Fruit fly (Drosophila melanogaster) whole organism, wandering third instar larva: ENCODE data around the gene Tbca.

Experiments used
- Abd-B ChIP-seq: fragments of >200 bp; optimal IDR thresholded peaks from 2 replicates; lab custom pipeline; 2017; ENCODE audit warnings: missing biosample characterization, missing genetic modification characterization
- CG32264 ChIP-seq: fragments of 200-800 bp; sonication (Bioruptor generic); optimal IDR thresholded peaks from 2 replicates; lab custom pipeline; 2016; ENCODE audit warnings: missing biosample characterization, missing genetic modification characterization
- CG9705 ChIP-seq: fragments of 200-800 bp; sonication (Bioruptor generic); optimal IDR thresholded peaks from 2 replicates; lab custom pipeline; 2018; ENCODE audit warnings: missing biosample characterization, mild to moderate bottlenecking, missing genetic modification characterization
- Dfd ChIP-seq: fragments of >200 bp; optimal IDR thresholded peaks from 2 replicates; lab custom pipeline; 2017; ENCODE audit warnings: missing biosample characterization, missing genetic modification characterization
- Dif ChIP-seq: fragments of 200-275, 200-300 bp; sonication (Bioruptor generic); optimal IDR thresholded peaks from 2 replicates; lab custom pipeline; 2018; ENCODE audit warnings: missing biosample characterization, missing genetic modification characterization; ENCODE audit not compliant: partially characterized antibody
- GATAd ChIP-seq: sonication (Bioruptor generic); optimal IDR thresholded peaks from 2 replicates; lab custom pipeline; 2016; ENCODE audit warnings: missing biosample characterization, missing genetic modification characterization
- HLH106 ChIP-seq: fragments of 200-800 bp; optimal IDR thresholded peaks from 3 replicates; lab custom pipeline; 2019; ENCODE audit warnings: missing biosample characterization, mild to moderate bottlenecking, missing genetic modification characterization, moderate library complexity
- Hr83 ChIP-seq: fragments of 200-300 bp; sonication (Bioruptor generic); optimal IDR thresholded peaks from 2 replicates; lab custom pipeline; 2016; ENCODE audit warnings: missing biosample characterization, mild to moderate bottlenecking, missing genetic modification characterization, moderate library complexity; ENCODE audit not compliant: poor library complexity, severe bottlenecking
- Jra ChIP-seq: sonication (Bioruptor generic); optimal IDR thresholded peaks from 2 replicates; lab custom pipeline; 2016; ENCODE audit warnings: missing biosample characterization, missing genetic modification characterization
- Mio ChIP-seq: sonication (Bioruptor generic); optimal IDR thresholded peaks from 2 replicates; lab custom pipeline; 2016; ENCODE audit warnings: missing biosample characterization, missing genetic modification characterization
- Myc ChIP-seq: fragments of >200 bp; optimal IDR thresholded peaks from 2 replicates; lab custom pipeline; 2017
- N ChIP-seq: fragments of >200 bp; optimal IDR thresholded peaks from 2 replicates; lab custom pipeline; 2018; ENCODE audit warnings: missing biosample characterization, missing external identifiers, missing genetic modification characterization
- OdsH ChIP-seq: fragments of 200-800 bp; sonication (Bioruptor generic); optimal IDR thresholded peaks from 2 replicates; lab custom pipeline; 2016; ENCODE audit warnings: missing biosample characterization, mild to moderate bottlenecking, missing genetic modification characterization
- Rel ChIP-seq, 2 experiments: fragments of 200-800 bp; sonication (Bioruptor generic) in 1 of 2; optimal IDR thresholded peaks; 2 replicates in 1 of 2; 3 replicates in 1 of 2; lab custom pipeline; 2016 to 2019; ENCODE audit warnings: mild to moderate bottlenecking in 2 of 2, missing biosample characterization in 2 of 2, missing genetic modification characterization in 2 of 2, moderate library complexity in 1 of 2
- Sp1 ChIP-seq: fragments of 200-800 bp; sonication (Bioruptor generic); optimal IDR thresholded peaks from 3 replicates; lab custom pipeline; 2019; ENCODE audit warnings: missing biosample characterization, mild to moderate bottlenecking, missing genetic modification characterization, moderate library complexity
- Vsx2 ChIP-seq: fragments of 200-300, 225-300 bp; sonication (Bioruptor generic); optimal IDR thresholded peaks from 2 replicates; lab custom pipeline; 2018; ENCODE audit warnings: missing biosample characterization, missing genetic modification characterization; ENCODE audit not compliant: partially characterized antibody
- br ChIP-seq: fragments of 200-800 bp; sonication (Bioruptor generic); optimal IDR thresholded peaks from 2 replicates; lab custom pipeline; 2016; ENCODE audit warnings: missing biosample characterization, missing genetic modification characterization
- dl ChIP-seq, 2 experiments: fragments of 175-275, 200-275 bp in 1 of 2; fragments of 200-275 bp in 1 of 2; sonication (Bioruptor generic); optimal IDR thresholded peaks; lab custom pipeline; 2018; ENCODE audit warnings: mild to moderate bottlenecking in 2 of 2, missing biosample characterization in 2 of 2, missing genetic modification characterization in 2 of 2, moderate library complexity in 2 of 2; ENCODE audit not compliant: partially characterized antibody in 2 of 2, insufficient read depth in 1 of 2
- dsf ChIP-seq: sonication (Bioruptor generic); optimal IDR thresholded peaks from 2 replicates; lab custom pipeline; 2016; ENCODE audit warnings: missing biosample characterization, missing genetic modification characterization, borderline replicate concordance
- ey ChIP-seq: fragments of 200-800 bp; sonication (Bioruptor generic); optimal IDR thresholded peaks from 2 replicates; lab custom pipeline; 2016; ENCODE audit warnings: missing biosample characterization, missing genetic modification characterization
- fru ChIP-seq: fragments of 200-800 bp; sonication (Bioruptor generic); optimal IDR thresholded peaks from 3 replicates; lab custom pipeline; 2016; ENCODE audit warnings: missing biosample characterization, mild to moderate bottlenecking, missing genetic modification characterization
- h ChIP-seq: fragments of 200-800 bp; sonication (Bioruptor generic); optimal IDR thresholded peaks from 3 replicates; lab custom pipeline; 2016; ENCODE audit warnings: missing biosample characterization, mild to moderate bottlenecking, missing genetic modification characterization
- jim ChIP-seq: fragments of 175-275, 200-325 bp; sonication (Bioruptor generic); optimal IDR thresholded peaks from 2 replicates; lab custom pipeline; 2016; ENCODE audit warnings: missing biosample characterization, mild to moderate bottlenecking, missing genetic modification characterization
- lola ChIP-seq: fragments of >200 bp; optimal IDR thresholded peaks from 2 replicates; lab custom pipeline; 2017; ENCODE audit warnings: missing biosample characterization, missing genetic modification characterization
- psq ChIP-seq: fragments of 200-800 bp; sonication (Bioruptor generic); optimal IDR thresholded peaks from 3 replicates; lab custom pipeline; 2017; ENCODE audit warnings: missing biosample characterization, mild to moderate bottlenecking, missing genetic modification characterization, moderate library complexity
- rgr ChIP-seq: fragments of 200-800 bp; sonication (Bioruptor generic); optimal IDR thresholded peaks from 3 replicates; lab custom pipeline; 2016; ENCODE audit warnings: missing biosample characterization, mild to moderate bottlenecking, missing genetic modification characterization
- sage ChIP-seq: fragments of 200-800 bp; sonication (Bioruptor generic); optimal IDR thresholded peaks from 2 replicates; lab custom pipeline; 2016; ENCODE audit warnings: missing biosample characterization, mild to moderate bottlenecking, missing genetic modification characterization
- sv ChIP-seq: fragments of 200-800 bp; sonication (Bioruptor generic); optimal IDR thresholded peaks from 3 replicates; lab custom pipeline; 2016; ENCODE audit warnings: missing biosample characterization, missing genetic modification characterization
- tai ChIP-seq: sonication (Bioruptor generic); optimal IDR thresholded peaks from 2 replicates; lab custom pipeline; 2016; ENCODE audit warnings: missing biosample characterization, missing genetic modification characterization
- usp ChIP-seq: fragments of >200 bp; optimal IDR thresholded peaks from 2 replicates; lab custom pipeline; 2017; ENCODE audit warnings: missing biosample characterization, missing genetic modification characterization
- woc ChIP-seq: sonication (Bioruptor generic); optimal IDR thresholded peaks from 2 replicates; lab custom pipeline; 2016; ENCODE audit warnings: missing biosample characterization, mild to moderate bottlenecking, missing genetic modification characterization

Gene Tbca

dm6 chr3R:31777482-31778165 lies 34.3 kb downstream of the Tbca start:
- TF ChIP-seq HLH106 (no peak), Mio (GFP tag; lab: Kevin White, UChicago) (no peak), usp (GFP tag; lab: Kevin White, UChicago) (no peak), rgr (GFP tag; lab: Kevin White, UChicago) (no peak), br (GFP tag; lab: Kevin White, UChicago) (no peak), woc (no peak), dl (GFP tag; optimal IDR thresholded peaks at IDR 0.05; lab: Kevin White, UChicago; ENCODE audit: insufficient read depth in 1 of 2, partially characterized antibody in 2 of 2) (no peak), Abd-B (GFP tag; lab: Kevin White, UChicago) (no peak), psq (GFP tag; lab: Kevin White, UChicago) (peak; percentile 17), Jra (GFP tag; lab: Kevin White, UChicago) (no peak), lola (GFP tag; lab: Kevin White, UChicago) (no peak), fru (GFP tag; lab: Kevin White, UChicago) (no peak), OdsH (GFP tag; lab: Kevin White, UChicago) (peak; percentile 9), GATAd (GFP tag; lab: Kevin White, UChicago) (no peak), sv (GFP tag; lab: Kevin White, UChicago) (no peak), jim (no peak), ey (GFP tag; lab: Kevin White, UChicago) (no peak), tai (GFP tag; lab: Kevin White, UChicago) (no peak), h (no peak), CG32264 (GFP tag; lab: Kevin White, UChicago) (no peak), dsf (GFP tag; lab: Kevin White, UChicago) (no peak), Rel (GFP tag; optimal IDR thresholded peaks at IDR 0.05; lab: Kevin White, UChicago) (peak; percentile 20), Rel (tag; optimal IDR thresholded peaks at IDR 0.05; lab: Kevin White, UChicago) (no peak), N (GFP tag; lab: Kevin White, UChicago) (no peak), Sp1 (GFP tag; lab: Kevin White, UChicago) (no peak), Vsx2 (GFP tag; lab: Kevin White, UChicago) (no peak), CG9705 (GFP tag; lab: Kevin White, UChicago) (no peak), Myc (lab: Kevin White, UChicago) (no peak), sage (no peak), Dfd (GFP tag; lab: Kevin White, UChicago) (no peak), Hr83 (no peak), Dif (peak; percentile 66)
- TF ChIP-seq, all 38 proteins: peak for 4
